Worm (Caenorhabditis elegans) whole organism, L3 larva: ENCODE data around the gene Y59E9AL.8.

Source experiments
- R02D3.7 ChIP-seq: fragments of 150-350 bp; optimal IDR thresholded peaks from 2 replicates; lab custom pipeline; 2014; ENCODE audit warnings: missing biosample characterization, missing genetic modification characterization
- ZK546.5 ChIP-seq: sonication (generic microtip); optimal IDR thresholded peaks from 2 replicates; lab custom pipeline; 2017; ENCODE audit warnings: missing biosample characterization, missing genetic modification characterization
- aly-2 ChIP-seq: fragments of 150-350 bp; optimal IDR thresholded peaks from 2 replicates; lab custom pipeline; 2014; ENCODE audit warnings: missing biosample characterization, missing genetic modification characterization
- ama-1 ChIP-seq: fragments of 150-350 bp; optimal IDR thresholded peaks from 2 replicates; lab custom pipeline; 2018
- ceh-16 ChIP-seq: sonication (generic microtip); optimal IDR thresholded peaks from 2 replicates; lab custom pipeline; 2017; ENCODE audit warnings: missing biosample characterization, missing genetic modification characterization
- ceh-28 ChIP-seq: fragments of 150-350 bp; optimal IDR thresholded peaks from 2 replicates; lab custom pipeline; 2014; ENCODE audit warnings: missing biosample characterization, missing genetic modification reagents, missing genetic modification characterization
- ceh-82 ChIP-seq: fragments of 150-350 bp; optimal IDR thresholded peaks from 2 replicates; lab custom pipeline; 2014; ENCODE audit warnings: missing biosample characterization, missing genetic modification characterization
- ceh-9 ChIP-seq: sonication (generic microtip); optimal IDR thresholded peaks from 2 replicates; lab custom pipeline; 2018; ENCODE audit warnings: missing biosample characterization, missing genetic modification characterization
- daf-12 ChIP-seq: fragments of 150-350 bp; optimal IDR thresholded peaks from 2 replicates; lab custom pipeline; 2014; ENCODE audit warnings: missing biosample characterization, missing genetic modification reagents, missing genetic modification characterization
- egl-27 ChIP-seq: sonication (generic microtip); optimal IDR thresholded peaks from 4 replicates; lab custom pipeline; 2017; ENCODE audit warnings: missing biosample characterization, missing genetic modification reagents, missing genetic modification characterization
- egl-5 ChIP-seq: fragments of 150-350 bp; optimal IDR thresholded peaks from 2 replicates; lab custom pipeline; 2017; ENCODE audit warnings: missing biosample characterization, missing genetic modification reagents, missing genetic modification characterization, inconsistent platforms
- elt-1 ChIP-seq: fragments of 150-350 bp; optimal IDR thresholded peaks from 2 replicates; lab custom pipeline; 2014; ENCODE audit warnings: missing biosample characterization, missing genetic modification characterization
- elt-2 ChIP-seq: sonication (generic microtip); optimal IDR thresholded peaks from 2 replicates; lab custom pipeline; 2016; ENCODE audit warnings: missing genetic modification reagents, mild to moderate bottlenecking, missing genetic modification characterization, missing compliant biosample characterization
- elt-3 ChIP-seq, 3 experiments: fragments of 150-350 bp in 1 of 3; sonication (generic microtip) in 2 of 3; optimal IDR thresholded peaks; 2 replicates in 2 of 3; 4 replicates in 1 of 3; lab custom pipeline; 2014 to 2017; ENCODE audit warnings: missing biosample characterization in 3 of 3, missing genetic modification characterization in 3 of 3
- eor-1 ChIP-seq, 2 experiments: fragments of 150-350 bp; optimal IDR thresholded peaks; 2 replicates each; lab custom pipeline; 2014 to 2018; ENCODE audit warnings: missing biosample characterization in 2 of 2, missing genetic modification characterization in 2 of 2
- fkh-10 ChIP-seq: sonication (generic microtip); optimal IDR thresholded peaks from 2 replicates; lab custom pipeline; 2017; ENCODE audit warnings: missing biosample characterization, missing genetic modification reagents, missing genetic modification characterization
- fkh-2 ChIP-seq: fragments of 150-350 bp; optimal IDR thresholded peaks from 2 replicates; lab custom pipeline; 2014; ENCODE audit warnings: missing biosample characterization, missing genetic modification reagents, missing genetic modification characterization
- fos-1 ChIP-seq: fragments of 150-350 bp; optimal IDR thresholded peaks from 2 replicates; lab custom pipeline; 2014; ENCODE audit warnings: missing biosample characterization, missing genetic modification characterization
- hmg-11 ChIP-seq: sonication (generic microtip); optimal IDR thresholded peaks from 2 replicates; lab custom pipeline; 2016; ENCODE audit warnings: missing genetic modification characterization, missing compliant biosample characterization
- jun-1 ChIP-seq: fragments of 150-350 bp; optimal IDR thresholded peaks from 2 replicates; lab custom pipeline; 2014; ENCODE audit warnings: missing biosample characterization, missing genetic modification reagents, missing genetic modification characterization
- lin-15B ChIP-seq: fragments of 150-350 bp; optimal IDR thresholded peaks from 2 replicates; lab custom pipeline; 2014; ENCODE audit warnings: missing biosample characterization, missing genetic modification characterization
- lin-39 ChIP-seq: fragments of 150-350 bp; optimal IDR thresholded peaks from 2 replicates; lab custom pipeline; 2018; ENCODE audit warnings: missing biosample characterization, missing genetic modification reagents, missing genetic modification characterization
- lsy-12 ChIP-seq: sonication (generic microtip); optimal IDR thresholded peaks from 2 replicates; lab custom pipeline; 2016; ENCODE audit warnings: mild to moderate bottlenecking, missing genetic modification characterization, missing compliant biosample characterization
- mdl-1 ChIP-seq: fragments of 150-350 bp; optimal IDR thresholded peaks from 2 replicates; lab custom pipeline; 2014; ENCODE audit warnings: missing biosample characterization, missing genetic modification characterization
- mml-1 ChIP-seq: fragments of 150-350 bp; sonication (generic microtip); optimal IDR thresholded peaks from 3 replicates; lab custom pipeline; 2014; ENCODE audit warnings: missing biosample characterization, missing genetic modification characterization
- nfya-1 ChIP-seq: sonication (generic microtip); optimal IDR thresholded peaks from 2 replicates; lab custom pipeline; 2017; ENCODE audit warnings: missing genetic modification characterization, mild to moderate bottlenecking, missing compliant biosample characterization, antibody characterized with exemption, moderate library complexity; ENCODE audit not compliant: insufficient read depth
- nhr-11 ChIP-seq: fragments of 150-350 bp; optimal IDR thresholded peaks from 2 replicates; lab custom pipeline; 2014; ENCODE audit warnings: missing biosample characterization, missing genetic modification characterization
- nhr-12 ChIP-seq: fragments of 150-350 bp; optimal IDR thresholded peaks from 2 replicates; lab custom pipeline; 2014; ENCODE audit warnings: missing biosample characterization, missing genetic modification characterization
- nhr-23 ChIP-seq: fragments of 150-350 bp; optimal IDR thresholded peaks from 2 replicates; lab custom pipeline; 2014; ENCODE audit warnings: missing biosample characterization, missing genetic modification reagents, missing genetic modification characterization
- nhr-237 ChIP-seq: fragments of 150-350 bp; optimal IDR thresholded peaks from 2 replicates; lab custom pipeline; 2014; ENCODE audit warnings: missing biosample characterization, missing genetic modification characterization
- nhr-25 ChIP-seq: sonication (generic microtip); optimal IDR thresholded peaks from 2 replicates; lab custom pipeline; 2017; ENCODE audit warnings: missing biosample characterization, missing genetic modification characterization
- nhr-28 ChIP-seq: fragments of 150-350 bp; optimal IDR thresholded peaks from 2 replicates; lab custom pipeline; 2014; ENCODE audit warnings: missing biosample characterization, missing genetic modification characterization
- nhr-43 ChIP-seq: sonication (generic microtip); optimal IDR thresholded peaks from 2 replicates; lab custom pipeline; 2016; ENCODE audit warnings: mild to moderate bottlenecking, missing genetic modification characterization, missing compliant biosample characterization; ENCODE audit not compliant: poor library complexity, severe bottlenecking
- nhr-67 ChIP-seq: fragments of 150-350 bp; optimal IDR thresholded peaks from 2 replicates; lab custom pipeline; 2014; ENCODE audit warnings: missing biosample characterization, missing genetic modification characterization
- nhr-76 ChIP-seq: fragments of 150-350 bp; sonication (generic microtip); optimal IDR thresholded peaks from 5 replicates; lab custom pipeline; 2014; ENCODE audit warnings: missing biosample characterization, missing genetic modification characterization
- nhr-77 ChIP-seq: fragments of 150-350 bp; optimal IDR thresholded peaks from 2 replicates; lab custom pipeline; 2014; ENCODE audit warnings: missing biosample characterization, missing genetic modification characterization
- pha-4 ChIP-seq: fragments of 150-350 bp; optimal IDR thresholded peaks from 2 replicates; lab custom pipeline; 2014; ENCODE audit warnings: missing biosample characterization, missing genetic modification reagents, missing genetic modification characterization
- pqm-1 ChIP-seq: fragments of 150-350 bp; optimal IDR thresholded peaks from 2 replicates; lab custom pipeline; 2017; ENCODE audit warnings: missing biosample characterization, missing genetic modification characterization, inconsistent platforms
- sea-2 ChIP-seq: fragments of 150-350 bp; sonication (generic microtip); optimal IDR thresholded peaks from 4 replicates; lab custom pipeline; 2014; ENCODE audit warnings: missing biosample characterization, missing genetic modification reagents, missing genetic modification characterization
- skn-1 ChIP-seq: fragments of 150-350 bp; optimal IDR thresholded peaks from 2 replicates; lab custom pipeline; 2014; ENCODE audit warnings: missing biosample characterization, missing genetic modification characterization
- snpc-4 ChIP-seq: fragments of 150-350 bp; optimal IDR thresholded peaks from 2 replicates; lab custom pipeline; 2014; ENCODE audit warnings: missing biosample characterization, missing genetic modification characterization
- tbx-2 ChIP-seq: sonication (generic microtip); optimal IDR thresholded peaks from 2 replicates; lab custom pipeline; 2016; ENCODE audit warnings: mild to moderate bottlenecking, missing genetic modification characterization, missing compliant biosample characterization
- unc-39 ChIP-seq: sonication (generic microtip); optimal IDR thresholded peaks from 4 replicates; lab custom pipeline; 2017; ENCODE audit warnings: missing biosample characterization, missing genetic modification characterization
- unc-62 ChIP-seq: fragments of 150-350 bp; sonication (generic microtip); optimal IDR thresholded peaks from 4 replicates; lab custom pipeline; 2014; ENCODE audit warnings: missing biosample characterization, missing genetic modification reagents, missing genetic modification characterization
- zag-1 ChIP-seq: fragments of 150-350 bp; optimal IDR thresholded peaks from 2 replicates; lab custom pipeline; 2014; ENCODE audit warnings: missing biosample characterization, missing genetic modification characterization
- ztf-11 ChIP-seq: fragments of 150-350 bp; optimal IDR thresholded peaks from 2 replicates; lab custom pipeline; 2014; ENCODE audit warnings: missing biosample characterization, missing genetic modification characterization
- ztf-4 ChIP-seq: fragments of 150-350 bp; optimal IDR thresholded peaks from 2 replicates; lab custom pipeline; 2014; ENCODE audit warnings: missing biosample characterization, missing genetic modification characterization

The Y59E9AL.8 gene

DNA sequence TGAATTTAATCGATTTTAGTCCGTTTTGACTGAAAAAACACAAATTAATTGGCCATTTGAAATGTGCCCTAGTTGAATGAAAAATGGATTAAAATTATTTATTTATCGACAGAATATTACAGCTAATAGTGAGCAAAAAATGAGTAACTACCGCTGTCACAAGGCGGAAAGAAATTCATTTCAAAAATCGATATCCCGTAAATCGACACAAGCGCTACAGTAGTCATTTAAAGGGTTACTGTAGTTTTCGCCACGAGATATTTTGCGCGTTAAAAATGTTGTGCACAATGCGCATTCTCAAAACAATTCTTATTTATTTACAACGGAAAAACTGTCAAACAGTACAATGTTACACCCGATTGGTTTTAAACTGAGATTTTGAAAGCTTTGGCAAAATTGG, 13.5 kb downstream of the Y59E9AL.8 start:
- TF ChIP-seq tbx-2 (tag; lab: Kevin White, UChicago) (no peak), nhr-43 (tag; lab: Kevin White, UChicago) (no peak), elt-3 (tag; optimal IDR thresholded peaks at IDR 0.05; lab: Kevin White, UChicago) (no peak), ceh-16 (tag; lab: Kevin White, UChicago) (no peak), fkh-10 (GFP tag; lab: Kevin White, UChicago) (no peak), ztf-11 (tag; lab: Kevin White, UChicago) (no peak), zag-1 (tag; lab: Kevin White, UChicago) (no peak), ceh-28 (tag; lab: Kevin White, UChicago) (no peak), jun-1 (no peak), ceh-9 (no peak), nhr-67 (no peak), mml-1 (tag; lab: Kevin White, UChicago) (no peak), nhr-12 (tag; lab: Kevin White, UChicago) (no peak), nhr-25 (tag; lab: Kevin White, UChicago) (no peak), elt-2 (tag; lab: Kevin White, UChicago) (no peak), eor-1 (tag; optimal IDR thresholded peaks at IDR 0.05; lab: Kevin White, UChicago) (no peak), nhr-76 (tag; lab: Kevin White, UChicago) (no peak)

DNA sequence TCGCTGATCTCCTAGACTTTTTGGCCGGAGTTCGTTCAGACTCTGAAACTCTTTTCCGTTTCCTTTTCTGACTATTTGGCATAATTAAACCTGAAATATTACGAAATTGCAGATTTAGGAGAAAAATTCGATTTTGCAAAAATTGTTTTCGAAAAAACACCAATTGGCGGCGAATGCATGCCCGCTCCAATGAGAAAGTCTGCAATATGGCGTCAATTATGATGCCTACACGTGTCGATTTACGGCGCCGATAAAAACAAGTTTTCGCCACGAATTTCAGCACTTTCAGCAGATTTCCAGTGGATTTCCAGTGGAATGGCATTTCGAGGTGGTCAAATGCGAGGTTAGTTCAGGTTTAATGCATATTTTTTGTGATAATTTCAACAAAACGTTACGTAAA, 14.7 kb downstream of the Y59E9AL.8 start, which contains the start of the genes Y59E9AL.36 and nbet-1:
Gene Y59E9AL.36 (minus strand): TSS at position 92 of the 400 bp plus-strand sequence.
Gene nbet-1 (plus strand): TSS at position 112 of the 400 bp plus-strand sequence.
- TF ChIP-seq ceh-82 (tag; lab: Kevin White, UChicago) (no peak), daf-12 (tag; lab: Kevin White, UChicago) (no peak), mml-1 (tag; lab: Kevin White, UChicago) (no peak), nhr-25 (tag; lab: Kevin White, UChicago) (peak; percentile 62), egl-5 (tag; lab: Kevin White, UChicago) (peak; percentile 94), ZK546.5 (tag; lab: Kevin White, UChicago) (no peak), unc-39 (tag; lab: Kevin White, UChicago) (no peak), ceh-16 (tag; lab: Kevin White, UChicago) (no peak), R02D3.7 (tag; lab: Kevin White, UChicago) (peak; percentile 97), elt-2 (tag; lab: Kevin White, UChicago) (peak; percentile 46), fos-1 (no peak), nhr-67 (no peak), tbx-2 (tag; lab: Kevin White, UChicago) (no peak), fkh-10 (GFP tag; lab: Kevin White, UChicago) (no peak), nhr-11 (tag; lab: Kevin White, UChicago) (peak; percentile 69), nhr-23 (no peak), ceh-9 (no peak), pha-4 (tag; lab: Kevin White, UChicago) (peak; percentile 86), snpc-4 (tag; lab: Kevin White, UChicago) (peak; percentile 84), fkh-2 (tag; lab: Kevin White, UChicago) (peak; percentile 58), ama-1 (lab: Kevin White, UChicago) (no peak), skn-1 (tag; lab: Kevin White, UChicago) (no peak), nfya-1 (tag; lab: Kevin White, UChicago) (peak; percentile 77), egl-27 (tag; lab: Kevin White, UChicago) (no peak), ceh-28 (tag; lab: Kevin White, UChicago) (peak; percentile 65), ztf-4 (tag; lab: Kevin White, UChicago) (no peak), nhr-76 (tag; lab: Kevin White, UChicago) (no peak), aly-2 (no peak), mdl-1 (tag; lab: Kevin White, UChicago) (no peak), lsy-12 (tag; lab: Kevin White, UChicago) (peak; percentile 48), hmg-11 (tag; lab: Kevin White, UChicago) (peak; percentile 91), sea-2 (GFP tag; lab: Kevin White, UChicago) (no peak), pqm-1 (tag; lab: Kevin White, UChicago) (peak; percentile 17), nhr-77 (peak; percentile 63), jun-1 (peak; percentile 51), lin-15B (tag; lab: Kevin White, UChicago) (peak; percentile 96), elt-3 (tag; optimal IDR thresholded peaks at IDR 0.05; lab: Kevin White, UChicago) (no peak), elt-1 (tag; lab: Kevin White, UChicago) (no peak), lin-39 (tag; lab: Kevin White, UChicago) (peak; percentile 63), nhr-12 (tag; lab: Kevin White, UChicago) (no peak), nhr-43 (tag; lab: Kevin White, UChicago) (peak; percentile 24), zag-1 (tag; lab: Kevin White, UChicago) (no peak), nhr-28 (no peak), eor-1 (tag; optimal IDR thresholded peaks at IDR 0.05; lab: Kevin White, UChicago) (no peak), ztf-11 (tag; lab: Kevin White, UChicago) (no peak), nhr-237 (tag; lab: Kevin White, UChicago) (no peak), unc-62 (GFP tag; lab: Kevin White, UChicago) (no peak)
